Fruit fly (Drosophila melanogaster): Measurements from ENCODE around the gene CG31055.

The CG31055 gene

dm6 chr3R:27636010-27636584, 51.8 kb downstream of the CG31055 start, which contains the start of the genes CG5611 and Mtl (continued):
- TF ChIP-seq YL-1 (GFP tag; optimal IDR thresholded peaks at IDR 0.05) (peak; percentile 99), sim (GFP tag; IDR thresholded peaks at IDR 0.05) (peak; percentile 99), grn (GFP tag; optimal IDR thresholded peaks at IDR 0.05) (peak; percentile 93), CG30403 (GFP tag; optimal IDR thresholded peaks at IDR 0.05) (peak; percentile 100), cwo (GFP tag; optimal IDR thresholded peaks at IDR 0.05) (peak; percentile 98), pnt (GFP tag; optimal IDR thresholded peaks at IDR 0.05) (peak; percentile 98), CG12155 (GFP tag; optimal IDR thresholded peaks at IDR 0.05) (peak; percentile 99), CG6272 (GFP tag; IDR thresholded peaks at IDR 0.05) (peak; percentile 100), Ada2b (GFP tag; IDR thresholded peaks at IDR 0.05) (peak; percentile 100), CG15073 (GFP tag; optimal IDR thresholded peaks at IDR 0.05) (peak; percentile 93), psq (GFP tag; optimal IDR thresholded peaks at IDR 0.05) (peak; percentile 99), Xrp1 (GFP tag; IDR thresholded peaks at IDR 0.05) (peak; percentile 100), bcd (GFP tag; optimal IDR thresholded peaks at IDR 0.05) (peak; percentile 100), so (GFP tag; IDR thresholded peaks at IDR 0.05) (peak; percentile 100), Pdp1 (GFP tag; optimal IDR thresholded peaks at IDR 0.05) (peak; percentile 99), fd96Cb (tag; optimal IDR thresholded peaks at IDR 0.05) (peak; percentile 100), bigmax (GFP tag; optimal IDR thresholded peaks at IDR 0.05) (peak; percentile 84), Dll (GFP tag; IDR thresholded peaks at IDR 0.05; ENCODE audit: partially characterized antibody) (no peak), emc (GFP tag; optimal IDR thresholded peaks at IDR 0.05) (peak; percentile 96), CG18619 (GFP tag; optimal IDR thresholded peaks at IDR 0.05) (peak; percentile 100), CG1024 (GFP tag; IDR thresholded peaks at IDR 0.05) (peak; percentile 98), ro (GFP tag; IDR thresholded peaks at IDR 0.05) (peak; percentile 99), Hey (tag; optimal IDR thresholded peaks at IDR 0.05) (peak; percentile 97), Ets65A (GFP tag) (peak; percentile 100), nom (GFP tag; optimal IDR thresholded peaks at IDR 0.05) (peak; percentile 97), gcm2 (GFP tag; optimal IDR thresholded peaks at IDR 0.05) (peak; percentile 98), chif (GFP tag; optimal IDR thresholded peaks at IDR 0.05) (peak; percentile 97 to 98), CG4282 (GFP tag; optimal IDR thresholded peaks at IDR 0.05) (peak; percentile 95), da (GFP tag; optimal IDR thresholded peaks at IDR 0.05) (peak; percentile 94), ase (GFP tag; IDR thresholded peaks at IDR 0.05) (peak; percentile 100), row (GFP tag; IDR thresholded peaks at IDR 0.05) (peak; percentile 100), HHEX (GFP tag; optimal IDR thresholded peaks at IDR 0.05) (peak; percentile 100), stwl (tag; optimal IDR thresholded peaks at IDR 0.05) (peak; percentile 96), jigr1 (GFP tag; IDR thresholded peaks at IDR 0.05) (peak; percentile 100), CG17186 (GFP tag; optimal IDR thresholded peaks at IDR 0.05) (peak; percentile 95), Oaz (GFP tag; IDR thresholded peaks at IDR 0.05) (peak; percentile 100), CG13123 (GFP tag; optimal IDR thresholded peaks at IDR 0.05) (peak; percentile 99), CG30431 (GFP tag; optimal IDR thresholded peaks at IDR 0.05) (peak; percentile 99), ssp (GFP tag; IDR thresholded peaks at IDR 0.05) (peak; percentile 98), ato (GFP tag; IDR thresholded peaks at IDR 0.05; ENCODE audit: partially characterized antibody) (no peak), Sry-δ (GFP tag; optimal IDR thresholded peaks at IDR 0.05) (peak; percentile 69), Myb (GFP tag; optimal IDR thresholded peaks at IDR 0.05) (peak; percentile 84), CG8359 (GFP tag; optimal IDR thresholded peaks at IDR 0.05; ENCODE audit: borderline replicate concordance) (peak; percentile 96), CG6791 (GFP tag; IDR thresholded peaks at IDR 0.05; ENCODE audit: partially characterized antibody) (no peak), gsb (GFP tag; IDR thresholded peaks at IDR 0.05) (peak; percentile 100), salm (tag; optimal IDR thresholded peaks at IDR 0.05) (peak; percentile 99), abd-A (tag; optimal IDR thresholded peaks at IDR 0.05) (peak; percentile 97), CG14710 (tag; optimal IDR thresholded peaks at IDR 0.05) (peak; percentile 99), croc (GFP tag; conservative IDR thresholded peaks at IDR 0.05) (peak; percentile 100), CG13775 (GFP tag; optimal IDR thresholded peaks at IDR 0.05) (peak; percentile 100), zfh1 (GFP tag; IDR thresholded peaks at IDR 0.05) (peak; percentile 100)
